Fruit fly (Drosophila melanogaster) whole organism, embryonic: ENCODE data around the gene PolD2.
A peak's percentile ranks its signal among the peaks of the same experiment; 100 is the strongest.

Experiments used
- C15 ChIP-seq: fragments of 200-800 bp; sonication (Bioruptor generic); IDR thresholded peaks from 3 replicates; pipeline ENCODE4 v1.3.6; 2022; ENCODE audit warnings: missing biosample characterization, missing genetic modification characterization
- CG11696 ChIP-seq: fragments of 200-800 bp; sonication (Bioruptor generic); IDR thresholded peaks from 2 replicates; pipeline ENCODE4 v1.3.6; 2022; ENCODE audit warnings: missing biosample characterization, missing genetic modification characterization
- CG12391 ChIP-seq: fragments of 200-800 bp; sonication (Bioruptor generic); optimal IDR thresholded peaks from 3 replicates; lab custom pipeline; 2018; ENCODE audit warnings: missing biosample characterization, mild to moderate bottlenecking, missing genetic modification characterization, moderate library complexity
- CG13287 ChIP-seq: fragments of 200-800 bp; sonication (Bioruptor generic); IDR thresholded peaks from 2 replicates; pipeline ENCODE4 v1.3.6; 2022; ENCODE audit warnings: missing biosample characterization, missing genetic modification characterization; ENCODE audit not compliant: partially characterized antibody
- CG13296 ChIP-seq: fragments of 200-800 bp; sonication (Bioruptor generic); optimal IDR thresholded peaks from 3 replicates; lab custom pipeline; 2018; ENCODE audit warnings: missing biosample characterization, mild to moderate bottlenecking, missing genetic modification characterization
- CG13894 ChIP-seq: fragments of 200-800 bp; sonication (Bioruptor generic); optimal IDR thresholded peaks from 3 replicates; lab custom pipeline; 2018; ENCODE audit warnings: missing biosample characterization, mild to moderate bottlenecking, missing genetic modification characterization, moderate library complexity
- CG14710 ChIP-seq: fragments of 200-800 bp; sonication (Bioruptor generic); optimal IDR thresholded peaks from 3 replicates; lab custom pipeline; 2019; ENCODE audit warnings: missing biosample characterization, mild to moderate bottlenecking, missing genetic modification characterization, moderate library complexity
- CG14860 ChIP-seq: fragments of 200-800 bp; sonication (Bioruptor generic); IDR thresholded peaks from 3 replicates; pipeline ENCODE4 v1.3.6; 2022; ENCODE audit warnings: missing biosample characterization, missing genetic modification characterization; ENCODE audit not compliant: partially characterized antibody
- CG15269 ChIP-seq: fragments of 200-800 bp; sonication (Bioruptor generic); optimal IDR thresholded peaks from 2 replicates; lab custom pipeline; 2018; ENCODE audit warnings: missing biosample characterization, mild to moderate bottlenecking, missing genetic modification characterization, moderate library complexity
- CG15696 ChIP-seq: fragments of 200-800 bp; sonication (Bioruptor generic); optimal IDR thresholded peaks from 2 replicates; lab custom pipeline; 2019; ENCODE audit warnings: missing biosample characterization, mild to moderate bottlenecking, missing genetic modification characterization, moderate library complexity
- CG2712 ChIP-seq: fragments of 200-800 bp; optimal IDR thresholded peaks from 3 replicates; lab custom pipeline; 2019; ENCODE audit warnings: missing biosample characterization, mild to moderate bottlenecking, missing genetic modification characterization, moderate library complexity
- CG3065 ChIP-seq: fragments of 200-800 bp; sonication (Bioruptor generic); optimal IDR thresholded peaks from 2 replicates; lab custom pipeline; 2016; ENCODE audit warnings: missing biosample characterization, missing genetic modification characterization
- CG34376 ChIP-seq: fragments of 200-800 bp; sonication (Bioruptor generic); optimal IDR thresholded peaks from 2 replicates; lab custom pipeline; 2018; ENCODE audit warnings: missing biosample characterization, mild to moderate bottlenecking, missing genetic modification characterization
- CG6272 ChIP-seq: fragments of 200-800 bp; sonication (Bioruptor generic); IDR thresholded peaks from 2 replicates; pipeline ENCODE4 v1.3.6; 2022; ENCODE audit warnings: missing biosample characterization, missing genetic modification characterization
- CG7372 ChIP-seq: fragments of 200-800 bp; sonication (Bioruptor generic); IDR thresholded peaks from 2 replicates; pipeline ENCODE4 v1.3.6; 2022; ENCODE audit warnings: missing biosample characterization, missing genetic modification characterization
- CG7556 ChIP-seq: fragments of 200-800 bp; sonication (Bioruptor generic); optimal IDR thresholded peaks from 2 replicates; lab custom pipeline; 2017; ENCODE audit warnings: missing biosample characterization, mild to moderate bottlenecking, missing genetic modification characterization
- CG9215 ChIP-seq: fragments of 200-800 bp; sonication (Bioruptor generic); IDR thresholded peaks from 2 replicates; pipeline ENCODE4 v1.3.6; 2022; ENCODE audit warnings: missing biosample characterization, missing genetic modification characterization
- CoRest ChIP-seq: fragments of 200-800 bp; sonication (Bioruptor generic); optimal IDR thresholded peaks from 3 replicates; lab custom pipeline; 2018; ENCODE audit warnings: missing biosample characterization, mild to moderate bottlenecking, missing genetic modification characterization, moderate library complexity
- Dad ChIP-seq: fragments of 200-800 bp; sonication (Bioruptor generic); optimal IDR thresholded peaks from 3 replicates; lab custom pipeline; 2016; ENCODE audit warnings: missing biosample characterization, missing genetic modification characterization
- Doc3 ChIP-seq: fragments of 200-800 bp; sonication (Bioruptor generic); IDR thresholded peaks from 3 replicates; pipeline ENCODE4 v1.3.6; 2022; ENCODE audit warnings: missing biosample characterization, missing genetic modification characterization; ENCODE audit not compliant: partially characterized antibody
- Dp ChIP-seq: fragments of 200-800 bp; sonication (Bioruptor generic); optimal IDR thresholded peaks from 2 replicates; lab custom pipeline; 2018; ENCODE audit warnings: missing biosample characterization, mild to moderate bottlenecking, missing genetic modification characterization, moderate library complexity
- Dref ChIP-seq: fragments of 200-800 bp; sonication (Bioruptor generic); IDR thresholded peaks from 2 replicates; pipeline ENCODE4 v1.3.6; 2022; ENCODE audit warnings: missing biosample characterization, missing genetic modification characterization
- Elba2 ChIP-seq: fragments of 200-800 bp; sonication (Bioruptor generic); optimal IDR thresholded peaks from 3 replicates; lab custom pipeline; 2016; ENCODE audit warnings: missing biosample characterization, missing genetic modification characterization
- Fer1 ChIP-seq: fragments of 200-800 bp; sonication (Bioruptor generic); optimal IDR thresholded peaks from 2 replicates; lab custom pipeline; 2017; ENCODE audit warnings: missing biosample characterization, mild to moderate bottlenecking, missing genetic modification characterization
- Hsf ChIP-seq: fragments of 200-800 bp; sonication (Bioruptor generic); optimal IDR thresholded peaks from 3 replicates; lab custom pipeline; 2016; ENCODE audit warnings: missing biosample characterization, missing genetic modification characterization
- MBD-R2 ChIP-seq: fragments of 200-800 bp; sonication (Bioruptor generic); IDR thresholded peaks from 2 replicates; pipeline ENCODE4 v1.3.6; 2022; ENCODE audit warnings: missing biosample characterization, missing genetic modification characterization
- Med ChIP-seq: fragments of 200-800 bp; sonication (Bioruptor generic); peaks from one replicate; lab custom pipeline; 2016; ENCODE audit warnings: missing biosample characterization, missing genetic modification characterization, mild to moderate bottlenecking, inconsistent platforms, moderate library complexity
- Mes4 ChIP-seq: fragments of 200-800 bp; sonication (Bioruptor generic); optimal IDR thresholded peaks from 2 replicates; lab custom pipeline; 2016; ENCODE audit warnings: missing biosample characterization, missing genetic modification characterization
- Nf-YB ChIP-seq: fragments of 200-800 bp; sonication (Bioruptor generic); optimal IDR thresholded peaks from 3 replicates; lab custom pipeline; 2019; ENCODE audit warnings: missing biosample characterization, mild to moderate bottlenecking, missing genetic modification characterization, moderate library complexity
- Pdp1 ChIP-seq, 2 experiments: fragments of 200-800 bp; sonication (Bioruptor generic); optimal IDR thresholded peaks; 3 replicates each; lab custom pipeline; 2016; ENCODE audit warnings: missing biosample characterization in 2 of 2, missing genetic modification characterization in 2 of 2, mild to moderate bottlenecking in 1 of 2, moderate library complexity in 1 of 2
- Sin3A ChIP-seq: fragments of >200 bp; optimal IDR thresholded peaks from 2 replicates; lab custom pipeline; 2018
- amos ChIP-seq: fragments of 200-800 bp; sonication (Bioruptor generic); IDR thresholded peaks from 2 replicates; pipeline ENCODE4 v1.3.6; 2022; ENCODE audit warnings: missing biosample characterization, missing genetic modification characterization; ENCODE audit not compliant: partially characterized antibody
- ash1 ChIP-seq: fragments of 200-800 bp; sonication (Bioruptor generic); optimal IDR thresholded peaks from 2 replicates; lab custom pipeline; 2018; ENCODE audit warnings: missing biosample characterization, mild to moderate bottlenecking, missing genetic modification characterization
- chinmo ChIP-seq: fragments of 200-800 bp; sonication (Bioruptor generic); IDR thresholded peaks from 4 replicates; pipeline ENCODE4 v1.3.6; 2022; ENCODE audit warnings: missing biosample characterization, missing genetic modification characterization; ENCODE audit not compliant: partially characterized antibody
- crp ChIP-seq, 2 experiments: fragments of 200-800 bp; sonication (Bioruptor generic); optimal IDR thresholded peaks; 2 replicates in 1 of 2; 3 replicates in 1 of 2; lab custom pipeline; 2017; ENCODE audit warnings: missing biosample characterization in 2 of 2, missing genetic modification characterization in 2 of 2, mild to moderate bottlenecking in 1 of 2, moderate library complexity in 1 of 2
- esg ChIP-seq: fragments of 200-800 bp; sonication (Bioruptor generic); conservative IDR thresholded peaks from 2 replicates; pipeline ENCODE4 v1.3.6; 2022; ENCODE audit warnings: missing biosample characterization, missing genetic modification characterization
- ewg ChIP-seq: fragments of 200-800 bp; sonication (Bioruptor generic); optimal IDR thresholded peaks from 3 replicates; lab custom pipeline; 2017; ENCODE audit warnings: mild to moderate bottlenecking, missing biosample characterization, missing genetic modification reagents, missing genetic modification characterization
- gfzf ChIP-seq: fragments of 200-800 bp; sonication (Bioruptor generic); optimal IDR thresholded peaks from 2 replicates; lab custom pipeline; 2016; ENCODE audit warnings: missing biosample characterization, mild to moderate bottlenecking, missing genetic modification characterization, moderate library complexity
- grau ChIP-seq: fragments of 200-800 bp; optimal IDR thresholded peaks from 3 replicates; lab custom pipeline; 2019; ENCODE audit warnings: missing biosample characterization, mild to moderate bottlenecking, missing genetic modification characterization, moderate library complexity
- hbn ChIP-seq: fragments of 200-800 bp; sonication (Bioruptor generic); IDR thresholded peaks from 2 replicates; pipeline ENCODE4 v1.3.6; 2022; ENCODE audit warnings: missing biosample characterization, missing genetic modification characterization; ENCODE audit not compliant: partially characterized antibody
- nerfin-1 ChIP-seq: fragments of 200-800 bp; sonication (Bioruptor generic); optimal IDR thresholded peaks from 3 replicates; lab custom pipeline; 2019; ENCODE audit warnings: missing biosample characterization, mild to moderate bottlenecking, missing genetic modification characterization, moderate library complexity
- nmo ChIP-seq: fragments of 200-800 bp; sonication (Bioruptor generic); optimal IDR thresholded peaks from 2 replicates; lab custom pipeline; 2018; ENCODE audit warnings: missing biosample characterization, mild to moderate bottlenecking, missing genetic modification characterization, moderate library complexity
- phol ChIP-seq: fragments of 200-800 bp; sonication (Bioruptor generic); optimal IDR thresholded peaks from 3 replicates; lab custom pipeline; 2018; ENCODE audit warnings: missing biosample characterization, mild to moderate bottlenecking, missing genetic modification characterization, moderate library complexity
- psq ChIP-seq: fragments of 200-800 bp; sonication (Bioruptor generic); optimal IDR thresholded peaks from 2 replicates; lab custom pipeline; 2017; ENCODE audit warnings: missing biosample characterization, missing genetic modification characterization
- pzg ChIP-seq: fragments of 200-800 bp; sonication (Bioruptor generic); optimal IDR thresholded peaks from 3 replicates; lab custom pipeline; 2018; ENCODE audit warnings: missing biosample characterization, mild to moderate bottlenecking, missing genetic modification characterization, moderate library complexity
- sens ChIP-seq: fragments of 200-800 bp; sonication (Bioruptor generic); peaks from one replicate; lab custom pipeline; 2016; ENCODE audit warnings: missing biosample characterization, missing genetic modification characterization
- so ChIP-seq: fragments of 200-800 bp; sonication (Bioruptor generic); IDR thresholded peaks from 3 replicates; pipeline ENCODE4 v1.3.6; 2022; ENCODE audit warnings: missing biosample characterization, missing genetic modification characterization
- zen ChIP-seq: fragments of 200-800 bp; sonication (Bioruptor generic); optimal IDR thresholded peaks from 3 replicates; lab custom pipeline; 2018; ENCODE audit warnings: missing biosample characterization, mild to moderate bottlenecking, missing genetic modification characterization, moderate library complexity
- zen2 ChIP-seq: fragments of 200-800 bp; sonication (Bioruptor generic); IDR thresholded peaks from 3 replicates; pipeline ENCODE4 v1.3.6; 2022; ENCODE audit warnings: missing biosample characterization, missing genetic modification characterization; ENCODE audit not compliant: partially characterized antibody

The PolD2 gene

dm6 chr3L:1798649-1799048, 23.2 kb downstream of the PolD2 start, which contains the start of gene Patj (continued):
- TF ChIP-seq zen2 (peak; percentile 7; the same call in 1 of the 3 replicates), ewg (GFP tag; lab: Kevin White, UChicago) (no peak), CG9215 (GFP tag; lab: Robert Waterston, UW) (no peak), C15 (GFP tag; lab: Robert Waterston, UW) (no peak), CG6272 (GFP tag; lab: Robert Waterston, UW) (no peak), amos (peak; percentile 53; the same call in 1 of the 2 replicates), so (no peak), CG13296 (GFP tag; lab: Kevin White, UChicago) (no peak), Doc3 (GFP tag; lab: Robert Waterston, UW) (no peak), Dref (GFP tag; lab: Robert Waterston, UW) (peak; percentile 79), Mes4 (GFP tag; lab: Kevin White, UChicago) (no peak), esg (GFP tag; lab: Robert Waterston, UW) (no peak), Nf-YB (GFP tag; lab: Kevin White, UChicago) (no peak), CG15269 (tag; lab: Kevin White, UChicago) (no peak), chinmo (GFP tag; lab: Robert Waterston, UW) (peak; percentile 99), CG7372 (no peak), CG11696 (GFP tag; lab: Robert Waterston, UW) (no peak)

dm6 chr3L:1802802-1803201, 27.4 kb downstream of the PolD2 start, which contains the start of the genes JTBR and CG42676:
Gene JTBR (minus strand): TSS chr3L:1802856.
Gene CG42676 (plus strand): TSS chr3L:1803107.
- TF ChIP-seq CG13894 (tag; lab: Kevin White, UChicago) = no peak
- TF ChIP-seq gfzf (GFP tag; lab: Kevin White, UChicago) = peak; percentile 73
- TF ChIP-seq Dad (GFP tag; lab: Kevin White, UChicago) = no peak
- peak; percentile 67 for TF ChIP-seq CG12391 (tag; lab: Kevin White, UChicago)
- TF ChIP-seq CG13287 (GFP tag; lab: Robert Waterston, UW) = peak; percentile 73
- TF ChIP-seq Sin3A (lab: Kevin White, UChicago) = peak; percentile 72
- no peak for TF ChIP-seq CG7556 (GFP tag; lab: Kevin White, UChicago)
- TF ChIP-seq pzg (GFP tag; lab: Kevin White, UChicago) = peak; percentile 65
- 0 out of 3 replicates have a peak, but pooled peaks have one; percentile 7 for TF ChIP-seq CG14860 (GFP tag; lab: Robert Waterston, UW)
- TF ChIP-seq CG2712 (tag; lab: Kevin White, UChicago) = peak; percentile 52
- TF ChIP-seq phol = peak; percentile 49
- TF ChIP-seq psq (GFP tag; lab: Kevin White, UChicago) = peak; percentile 99
- TF ChIP-seq Med = peak; percentile 81
- TF ChIP-seq Dp (GFP tag; lab: Kevin White, UChicago) = peak; percentile 27
- peak; percentile 35 for TF ChIP-seq Fer1 (GFP tag; lab: Kevin White, UChicago)
- peak; percentile 42 for TF ChIP-seq CoRest
- TF ChIP-seq nerfin-1 = peak; percentile 24
- peak; percentile 5 for TF ChIP-seq Hsf
- no peak for TF ChIP-seq hbn (GFP tag; lab: Robert Waterston, UW)
- peak; percentile 71 for TF ChIP-seq sens (GFP tag; lab: Kevin White, UChicago)
- peak; percentile 14 for TF ChIP-seq zen (tag; lab: Kevin White, UChicago)
- TF ChIP-seq ash1 (GFP tag; lab: Kevin White, UChicago) = no peak
- no peak for TF ChIP-seq CG3065
- peak; percentile 29 for TF ChIP-seq CG34376 (GFP tag; lab: Kevin White, UChicago)
- TF ChIP-seq nmo (GFP tag; lab: Kevin White, UChicago) = peak; percentile 54
- TF ChIP-seq CG14710 (tag; lab: Kevin White, UChicago) = peak; percentile 93
- TF ChIP-seq CG15696 (tag; lab: Kevin White, UChicago) = peak; percentile 22
- peak in 1 of 2 experiments; percentile 52 for TF ChIP-seq crp (GFP tag; optimal IDR thresholded peaks at IDR 0.05; lab: Kevin White, UChicago)
- TF ChIP-seq MBD-R2 = peak; percentile 82; the same call in 1 of the 2 replicates
- TF ChIP-seq Pdp1 (GFP tag; optimal IDR thresholded peaks at IDR 0.05; lab: Kevin White, UChicago) = peak in 1 of 2 experiments; percentile 45
- TF ChIP-seq grau = peak; percentile 29
- peak; percentile 57 for TF ChIP-seq Elba2 (GFP tag; lab: Kevin White, UChicago)
